Fruit fly (Drosophila melanogaster) whole organism, embryonic: ENCODE measurements around the gene dsf.
A peak's percentile ranks its signal among the peaks of the same experiment; 100 is the strongest.

Experiments
- Abd-B ChIP-seq: fragments of 200-800 bp; sonication (Bioruptor generic); optimal IDR thresholded peaks from 2 replicates; lab custom pipeline; 2018; ENCODE audit warnings: missing biosample characterization, mild to moderate bottlenecking, missing genetic modification characterization, moderate library complexity
- BEAF-32 ChIP-seq: fragments of 200-800 bp; sonication (Bioruptor generic); optimal IDR thresholded peaks from 3 replicates; lab custom pipeline; 2017; ENCODE audit warnings: missing biosample characterization, missing genetic modification characterization, mild to moderate bottlenecking, moderate library complexity, missing genetic modification reagents
- CG10321 ChIP-seq: fragments of 200-800 bp; sonication (Bioruptor generic); IDR thresholded peaks from 2 replicates; pipeline ENCODE4 v1.3.6; 2022; ENCODE audit warnings: missing biosample characterization, missing genetic modification characterization
- CG11695 ChIP-seq: fragments of 200-800 bp; sonication (Bioruptor generic); IDR thresholded peaks from 3 replicates; pipeline ENCODE4 v1.3.6; 2022; ENCODE audit warnings: missing biosample characterization, missing genetic modification characterization
- CG12155 ChIP-seq: fragments of 200-800 bp; sonication (Bioruptor generic); optimal IDR thresholded peaks from 3 replicates; lab custom pipeline; 2016; ENCODE audit warnings: missing biosample characterization, missing genetic modification characterization
- CG13123 ChIP-seq: fragments of 200-800 bp; sonication (Bioruptor generic); optimal IDR thresholded peaks from 2 replicates; lab custom pipeline; 2016; ENCODE audit warnings: missing biosample characterization, missing genetic modification characterization
- CG13424 ChIP-seq: fragments of 200-800 bp; sonication (Bioruptor generic); optimal IDR thresholded peaks from 2 replicates; lab custom pipeline; 2019; ENCODE audit warnings: missing biosample characterization, mild to moderate bottlenecking, missing genetic modification characterization, moderate library complexity
- CG15514 ChIP-seq: fragments of 200-800 bp; sonication (Bioruptor generic); optimal IDR thresholded peaks from 3 replicates; lab custom pipeline; 2017; ENCODE audit warnings: missing biosample characterization, missing genetic modification characterization, mild to moderate bottlenecking, moderate library complexity, missing genetic modification reagents
- CG15696 ChIP-seq: fragments of 200-800 bp; sonication (Bioruptor generic); optimal IDR thresholded peaks from 2 replicates; lab custom pipeline; 2019; ENCODE audit warnings: missing biosample characterization, mild to moderate bottlenecking, missing genetic modification characterization, moderate library complexity
- CG17912 ChIP-seq: fragments of 200-800 bp; sonication (Bioruptor generic); optimal IDR thresholded peaks from 2 replicates; lab custom pipeline; 2018; ENCODE audit warnings: missing biosample characterization, mild to moderate bottlenecking, missing genetic modification characterization
- CG18599 ChIP-seq: fragments of 200-800 bp; sonication (Bioruptor generic); optimal IDR thresholded peaks from 3 replicates; lab custom pipeline; 2017; ENCODE audit warnings: missing biosample characterization, missing genetic modification characterization, mild to moderate bottlenecking, moderate library complexity, missing genetic modification reagents
- CG2875 ChIP-seq: fragments of 200-800 bp; sonication (Bioruptor generic); optimal IDR thresholded peaks from 2 replicates; lab custom pipeline; 2017; ENCODE audit warnings: missing biosample characterization, mild to moderate bottlenecking, missing genetic modification characterization, missing genetic modification reagents
- CG33213 ChIP-seq: fragments of 200-800 bp; sonication (Bioruptor generic); optimal IDR thresholded peaks from 3 replicates; lab custom pipeline; 2016; ENCODE audit warnings: missing biosample characterization, missing genetic modification characterization
- CG3407 ChIP-seq: fragments of 200-800 bp; sonication (Bioruptor generic); optimal IDR thresholded peaks from 2 replicates; lab custom pipeline; 2018; ENCODE audit warnings: missing biosample characterization, mild to moderate bottlenecking, missing genetic modification characterization
- CG34422 ChIP-seq: fragments of 200-800 bp; sonication (Bioruptor generic); IDR thresholded peaks from 3 replicates; pipeline ENCODE4 v1.3.6; 2022; ENCODE audit warnings: missing biosample characterization, missing genetic modification characterization
- CG3838 ChIP-seq: fragments of 200-800 bp; sonication (Bioruptor generic); optimal IDR thresholded peaks from 3 replicates; lab custom pipeline; 2016; ENCODE audit warnings: missing biosample characterization, missing genetic modification characterization
- CG4328 ChIP-seq: fragments of 200-800 bp; sonication (Bioruptor generic); optimal IDR thresholded peaks from 3 replicates; lab custom pipeline; 2017; ENCODE audit warnings: missing biosample characterization, missing genetic modification reagents, missing genetic modification characterization
- CG6854 ChIP-seq: fragments of 200-800 bp; sonication (Bioruptor generic); optimal IDR thresholded peaks from 3 replicates; lab custom pipeline; 2017; ENCODE audit warnings: missing biosample characterization, mild to moderate bottlenecking, missing genetic modification characterization
- CG7928 ChIP-seq: fragments of 200-800 bp; sonication (Bioruptor generic); optimal IDR thresholded peaks from 2 replicates; lab custom pipeline; 2017; ENCODE audit warnings: missing biosample characterization, mild to moderate bottlenecking, missing genetic modification characterization
- CG9609 ChIP-seq: fragments of 200-800 bp; sonication (Bioruptor generic); optimal IDR thresholded peaks from 3 replicates; lab custom pipeline; 2016; ENCODE audit warnings: missing biosample characterization, missing genetic modification characterization
- CG9876 ChIP-seq: fragments of 200-800 bp; sonication (Bioruptor generic); optimal IDR thresholded peaks from 2 replicates; lab custom pipeline; 2016; ENCODE audit warnings: missing biosample characterization, missing genetic modification characterization
- CkIIα-i1 ChIP-seq: fragments of 200-800 bp; sonication (Bioruptor generic); IDR thresholded peaks from 2 replicates; pipeline ENCODE4 v1.3.6; 2022; ENCODE audit warnings: missing biosample characterization, missing genetic modification characterization
- CoRest ChIP-seq: fragments of 200-800 bp; sonication (Bioruptor generic); optimal IDR thresholded peaks from 3 replicates; lab custom pipeline; 2018; ENCODE audit warnings: missing biosample characterization, mild to moderate bottlenecking, missing genetic modification characterization, moderate library complexity
- Dip2 ChIP-seq: fragments of 200-800 bp; sonication (Bioruptor generic); IDR thresholded peaks from 2 replicates; pipeline ENCODE4 v1.3.6; 2022; ENCODE audit warnings: missing biosample characterization, missing genetic modification characterization
- Drgx ChIP-seq: fragments of 200-800 bp; sonication (Bioruptor generic); IDR thresholded peaks from 2 replicates; pipeline ENCODE4 v1.3.6; 2022; ENCODE audit warnings: missing biosample characterization, missing genetic modification characterization
- Gsc ChIP-seq: fragments of 200-800 bp; sonication (Bioruptor generic); IDR thresholded peaks from 2 replicates; pipeline ENCODE4 v1.3.6; 2022; ENCODE audit warnings: missing biosample characterization, missing genetic modification characterization
- H15 ChIP-seq: fragments of 200-800 bp; sonication (Bioruptor generic); IDR thresholded peaks from 3 replicates; pipeline ENCODE4 v1.3.6; 2022; ENCODE audit warnings: missing biosample characterization, missing genetic modification characterization
- HHEX ChIP-seq: fragments of 200-800 bp; sonication (Bioruptor generic); optimal IDR thresholded peaks from 3 replicates; lab custom pipeline; 2017; ENCODE audit warnings: missing biosample characterization, mild to moderate bottlenecking, missing genetic modification characterization, missing genetic modification reagents
- Kr ChIP-seq: fragments of 200-800 bp; sonication (Bioruptor generic); optimal IDR thresholded peaks from 2 replicates; lab custom pipeline; 2017; ENCODE audit warnings: missing biosample characterization, mild to moderate bottlenecking, missing genetic modification characterization
- Neu2 ChIP-seq: fragments of 200-800 bp; sonication (Bioruptor generic); optimal IDR thresholded peaks from 3 replicates; lab custom pipeline; 2016; ENCODE audit warnings: missing biosample characterization, missing genetic modification characterization, borderline replicate concordance
- Poxn ChIP-seq: fragments of 200-800 bp; sonication (Bioruptor generic); IDR thresholded peaks from 2 replicates; pipeline ENCODE4 v1.3.6; 2022; ENCODE audit warnings: missing biosample characterization, missing genetic modification characterization
- Spps ChIP-seq: fragments of 200-800 bp; sonication (Bioruptor generic); optimal IDR thresholded peaks from 2 replicates; lab custom pipeline; 2018; ENCODE audit warnings: missing biosample characterization, mild to moderate bottlenecking, missing genetic modification characterization
- Taf1 ChIP-seq: fragments of 200-800 bp; sonication (Bioruptor generic); IDR thresholded peaks from 2 replicates; pipeline ENCODE4 v1.3.6; 2022; ENCODE audit warnings: missing biosample characterization, missing genetic modification characterization
- Xbp1 ChIP-seq: fragments of 200-800 bp; sonication (Bioruptor generic); optimal IDR thresholded peaks from 3 replicates; lab custom pipeline; 2016; ENCODE audit warnings: missing biosample characterization, mild to moderate bottlenecking, missing genetic modification characterization
- az2 ChIP-seq: fragments of 200-800 bp; sonication (Bioruptor generic); optimal IDR thresholded peaks from 3 replicates; lab custom pipeline; 2016; ENCODE audit warnings: missing biosample characterization, missing genetic modification characterization
- cas ChIP-seq: fragments of 200-800 bp; sonication (Bioruptor generic); IDR thresholded peaks from 2 replicates; pipeline ENCODE4 v1.3.6; 2022; ENCODE audit warnings: missing biosample characterization, missing genetic modification characterization
- emc ChIP-seq: fragments of 200-800 bp; sonication (Bioruptor generic); optimal IDR thresholded peaks from 2 replicates; lab custom pipeline; 2016; ENCODE audit warnings: missing biosample characterization, missing genetic modification characterization
- gt ChIP-seq: fragments of 200-800 bp; sonication (Bioruptor generic); IDR thresholded peaks from 2 replicates; pipeline ENCODE4 v1.3.6; 2022; ENCODE audit warnings: missing biosample characterization, missing genetic modification characterization
- knrl ChIP-seq: fragments of 200-800 bp; sonication (Bioruptor generic); IDR thresholded peaks from 3 replicates; pipeline ENCODE4 v1.3.6; 2022; ENCODE audit warnings: missing biosample characterization, missing genetic modification characterization; ENCODE audit not compliant: partially characterized antibody
- lab ChIP-seq: fragments of 200-800 bp; sonication (Bioruptor generic); optimal IDR thresholded peaks from 3 replicates; lab custom pipeline; 2017; ENCODE audit warnings: missing biosample characterization, missing genetic modification characterization, mild to moderate bottlenecking, moderate library complexity, missing genetic modification reagents
- lola ChIP-seq, 3 experiments: fragments of >200 bp in 2 of 3; fragments of 200-800 bp in 1 of 3; sonication (Bioruptor generic) in 1 of 3; optimal IDR thresholded peaks; 2 replicates each; lab custom pipeline; 2017 to 2019; ENCODE audit warnings: missing biosample characterization in 3 of 3, missing genetic modification characterization in 3 of 3, mild to moderate bottlenecking in 1 of 3, moderate library complexity in 1 of 3
- mld ChIP-seq: fragments of 200-800 bp; sonication (Bioruptor generic); IDR thresholded peaks from 3 replicates; pipeline ENCODE4 v1.3.6; 2022; ENCODE audit warnings: missing biosample characterization, missing genetic modification characterization; ENCODE audit not compliant: partially characterized antibody
- p53 ChIP-seq: fragments of 200-800 bp; sonication (Bioruptor generic); optimal IDR thresholded peaks from 2 replicates; lab custom pipeline; 2016; ENCODE audit warnings: missing biosample characterization, missing genetic modification characterization
- prd ChIP-seq, 3 experiments: fragments of >200 bp in 2 of 3; fragments of 200-800 bp in 1 of 3; sonication (Bioruptor generic) in 1 of 3; optimal IDR thresholded peaks in 2 of 3; IDR thresholded peaks in 1 of 3; 2 replicates in 2 of 3; 3 replicates in 1 of 3; pipeline versions ENCODE4 v1.3.6 to Lab custom; 2017 to 2022; ENCODE audit warnings: missing biosample characterization in 1 of 3, missing genetic modification characterization in 1 of 3
- pum ChIP-seq: fragments of 200-800 bp; sonication (Bioruptor generic); optimal IDR thresholded peaks from 2 replicates; lab custom pipeline; 2016; ENCODE audit warnings: missing biosample characterization, missing genetic modification characterization
- stc ChIP-seq: fragments of 200-800 bp; sonication (Bioruptor generic); IDR thresholded peaks from 2 replicates; pipeline ENCODE4 v1.3.6; 2022; ENCODE audit warnings: missing biosample characterization, missing genetic modification characterization
- wdn ChIP-seq: fragments of 200-800 bp; sonication (Bioruptor generic); IDR thresholded peaks from 2 replicates; pipeline ENCODE4 v1.3.6; 2022; ENCODE audit warnings: missing biosample characterization, missing genetic modification characterization

Gene dsf

DNA sequence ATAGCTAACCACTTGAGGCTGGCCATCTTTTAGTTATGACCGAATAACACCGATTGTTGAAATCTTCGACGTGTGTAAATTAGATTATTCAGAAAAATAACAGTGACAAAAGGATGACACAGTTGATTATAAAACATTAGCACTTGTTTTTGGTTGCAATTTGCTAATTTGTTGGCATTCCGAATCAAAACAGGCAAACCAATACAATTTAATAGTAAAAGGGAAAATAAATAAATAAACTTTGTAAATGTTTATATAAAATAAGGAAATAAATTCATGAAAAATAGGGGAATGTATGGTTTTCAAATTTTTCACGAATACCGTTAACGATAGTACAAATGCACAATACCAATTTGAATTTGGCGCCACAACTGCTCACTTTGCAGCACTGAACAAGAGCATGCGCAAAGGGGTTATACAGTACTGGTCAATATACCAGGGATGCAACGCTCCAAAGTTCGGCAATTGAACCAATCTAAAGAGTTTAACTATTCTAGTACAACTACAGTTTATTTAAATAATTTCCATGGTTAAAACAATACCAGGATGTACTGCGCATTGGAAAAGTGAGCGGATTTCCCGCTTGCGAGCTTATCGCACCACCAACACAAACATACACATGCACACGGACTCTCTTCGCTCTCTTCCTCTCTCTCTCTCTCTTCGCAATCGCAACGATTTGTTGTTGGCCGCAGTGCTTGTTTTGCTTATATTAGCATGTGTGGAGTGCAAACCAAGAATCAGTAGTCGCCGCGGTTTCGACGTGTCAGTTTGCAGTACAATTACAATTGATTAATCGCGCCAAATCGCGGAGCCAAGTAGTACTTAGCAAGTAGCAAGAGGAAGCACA is 17.7 kb downstream of the dsf start, which contains the start of the genes Sfp26Ad and Gpdh1 (continued):
- peak; percentile 33 for TF ChIP-seq Abd-B (GFP tag; lab: Kevin White, UChicago)
- TF ChIP-seq CG13123, result peak; percentile 75
- TF ChIP-seq Drgx (GFP tag; lab: Robert Waterston, UW), result 0 out of 2 replicates have a peak, but pooled peaks have one; percentile 20
- peak; percentile 47 for TF ChIP-seq CG6854
- peak; percentile 46 for TF ChIP-seq CG15696
- TF ChIP-seq knrl (GFP tag; lab: Robert Waterston, UW), result peak; percentile 50; the same call in 1 of the 3 replicates
- TF ChIP-seq Spps (tag; lab: Kevin White, UChicago), result peak; percentile 11
- TF ChIP-seq gt (GFP tag; lab: Robert Waterston, UW), result 0 out of 2 replicates have a peak, but pooled peaks have one; percentile 28
- TF ChIP-seq cas, result 0 out of 2 replicates have a peak, but pooled peaks have one; percentile 14
- TF ChIP-seq Taf1 (GFP tag; lab: Robert Waterston, UW), result 0 out of 2 replicates have a peak, but pooled peaks have one; percentile 7
- peak; percentile 72 for TF ChIP-seq CoRest
- TF ChIP-seq CG3838 (GFP tag; lab: Kevin White, UChicago), result peak; percentile 18
- peak; percentile 49 for TF ChIP-seq CG4328 (GFP tag; lab: Kevin White, UChicago)
- no peak for TF ChIP-seq Poxn (GFP tag; lab: Robert Waterston, UW)
- TF ChIP-seq Gsc (GFP tag; lab: Robert Waterston, UW), result no peak
- peak; percentile 86 for TF ChIP-seq Xbp1 (GFP tag; lab: Kevin White, UChicago)
- TF ChIP-seq Kr (GFP tag; lab: Kevin White, UChicago), result no peak
- TF ChIP-seq HHEX (GFP tag; lab: Kevin White, UChicago), result peak; percentile 59
- peak; percentile 66 for TF ChIP-seq BEAF-32
- TF ChIP-seq mld (GFP tag; lab: Robert Waterston, UW), result no peak
- peak; percentile 58 for TF ChIP-seq emc (GFP tag; lab: Kevin White, UChicago)
- peak; percentile 46 for TF ChIP-seq stc (GFP tag; lab: Robert Waterston, UW)
- TF ChIP-seq prd (optimal IDR thresholded peaks at IDR 0.05; lab: Kevin White, UChicago), result no peak
- TF ChIP-seq prd (GFP tag; IDR thresholded peaks at IDR 0.05; lab: Robert Waterston, UW), result peak; percentile 74
- TF ChIP-seq CG9876, result peak; percentile 46
- TF ChIP-seq CG33213 (GFP tag; lab: Kevin White, UChicago), result peak; percentile 81
- peak; percentile 72 for TF ChIP-seq pum
- TF ChIP-seq CG9609 (GFP tag; lab: Kevin White, UChicago), result peak; percentile 64
- peak; percentile 85 for TF ChIP-seq CG12155 (GFP tag; lab: Kevin White, UChicago)
- peak; percentile 41 for TF ChIP-seq Neu2 (GFP tag; lab: Kevin White, UChicago)
- peak; percentile 97 for TF ChIP-seq CG15514
- peak; percentile 66 for TF ChIP-seq CG13424 (tag; lab: Kevin White, UChicago)
- TF ChIP-seq p53 (GFP tag; lab: Kevin White, UChicago), result peak; percentile 38
- peak; percentile 87 for TF ChIP-seq lab (GFP tag; lab: Kevin White, UChicago)
- TF ChIP-seq CG7928 (GFP tag; lab: Kevin White, UChicago), result peak; percentile 99
- no peak for TF ChIP-seq Dip2 (GFP tag; lab: Robert Waterston, UW)
- TF ChIP-seq CG2875 (GFP tag; lab: Kevin White, UChicago), result peak; percentile 61
- TF ChIP-seq CG17912 (GFP tag; lab: Kevin White, UChicago), result peak; percentile 71
- TF ChIP-seq H15 (GFP tag; lab: Robert Waterston, UW), result peak; percentile 58; the same call in 2 of the 3 replicates
- TF ChIP-seq lola (GFP tag; optimal IDR thresholded peaks at IDR 0.05; lab: Kevin White, UChicago), result peak in 1 of 3 experiments; percentile 40
- TF ChIP-seq CG11695 (GFP tag; lab: Robert Waterston, UW), result peak; percentile 64; the same call in 2 of the 3 replicates
- TF ChIP-seq CG34422, result peak; percentile 60; the same call in 2 of the 3 replicates
- TF ChIP-seq CG3407 (GFP tag; lab: Kevin White, UChicago), result peak; percentile 67
- TF ChIP-seq wdn (GFP tag; lab: Robert Waterston, UW), result no peak
- TF ChIP-seq CkIIα-i1 (GFP tag; lab: Robert Waterston, UW), result no peak
- TF ChIP-seq CG10321, result no peak
- TF ChIP-seq az2 (GFP tag; lab: Kevin White, UChicago), result peak; percentile 74
- TF ChIP-seq CG18599 (GFP tag; lab: Kevin White, UChicago), result peak; percentile 88
